Worm (Caenorhabditis elegans) whole organism, midembryonic: Measurements from ENCODE around the gene ZK218.1.

Source experiments
- flt-1 ChIP-seq: fragments of 200-800 bp; sonication (Bioruptor generic); IDR thresholded peaks from 2 replicates; pipeline ENCODE4 v1.3.6; 2022; ENCODE audit warnings: missing genetic modification characterization, missing compliant biosample characterization
- klf-2 ChIP-seq: fragments of 200-800 bp; sonication (Bioruptor generic); conservative IDR thresholded peaks from 2 replicates; pipeline ENCODE4 v1.3.6; 2022; ENCODE audit warnings: missing genetic modification reagents, missing genetic modification characterization, missing compliant biosample characterization
- med-1 ChIP-seq: sonication (generic microtip); optimal IDR thresholded peaks from 2 replicates; lab custom pipeline; 2017; ENCODE audit warnings: missing genetic modification characterization, mild to moderate bottlenecking, missing compliant biosample characterization, antibody characterized with exemption, missing genetic modification reagents; ENCODE audit not compliant: insufficient read depth
- ref-1 ChIP-seq: fragments of 200-800 bp; sonication (Bioruptor generic); conservative IDR thresholded peaks from 2 replicates; pipeline ENCODE4 v1.3.6; 2022; ENCODE audit warnings: missing genetic modification reagents, missing genetic modification characterization, missing compliant biosample characterization
- tab-1 ChIP-seq: fragments of 200-800 bp; sonication (Bioruptor generic); IDR thresholded peaks from 2 replicates; pipeline ENCODE4 v1.3.6; 2022; ENCODE audit warnings: missing genetic modification characterization, missing compliant biosample characterization
- ztf-23 ChIP-seq: fragments of 200-800 bp; sonication (Bioruptor generic); IDR thresholded peaks from 2 replicates; pipeline ENCODE4 v1.3.6; 2022; ENCODE audit warnings: missing genetic modification reagents, missing genetic modification characterization, missing compliant biosample characterization
- ztf-29 ChIP-seq: fragments of 200-800 bp; sonication (Bioruptor generic); IDR thresholded peaks from 2 replicates; pipeline ENCODE4 v1.3.6; 2022; ENCODE audit warnings: missing genetic modification reagents, missing genetic modification characterization, missing compliant biosample characterization

- no peak for TF ChIP-seq flt-1 (GFP tag; lab: Robert Waterston, UW)
- no peak for TF ChIP-seq klf-2 (GFP tag; lab: Robert Waterston, UW)
- no peak for TF ChIP-seq ztf-23 (GFP tag; lab: Robert Waterston, UW)
- no peak for TF ChIP-seq tab-1
- no peak for TF ChIP-seq ztf-29 (GFP tag; lab: Robert Waterston, UW)
- no peak for TF ChIP-seq ref-1 (GFP tag; lab: Robert Waterston, UW)
- TF ChIP-seq med-1 = no peak
These were observed 30.8 kb upstream of the ZK218.1 start, which contains the start of gene F28B1.9 for ce11 chrV:17061585-17061984.
